Worm (Caenorhabditis elegans): ENCODE results near the gene mnk-1.

- TF ChIP-seq flt-1 (GFP tag; IDR thresholded peaks at IDR 0.05), result no peak
- no peak for TF ChIP-seq T22C8.4 (GFP tag; IDR thresholded peaks at IDR 0.05)
Observed at ce11 chrII:10537571-10537970, 17.3 kb downstream of the mnk-1 start, which contains the start of gene R166.2.

All from whole organism, midembryonic.